Worm (Caenorhabditis elegans) whole organism, L4 larva: Measurements from ENCODE around the gene F10G2.2.

Experiments used
- F10B5.3 ChIP-seq: sonication (generic microtip); optimal IDR thresholded peaks from 2 replicates; lab custom pipeline; 2016; ENCODE audit warnings: mild to moderate bottlenecking, missing genetic modification characterization, missing compliant biosample characterization
- F26F4.8 ChIP-seq: fragments of 200-800 bp; sonication (Bioruptor generic); conservative IDR thresholded peaks from 2 replicates; pipeline ENCODE4 v1.3.6; 2022; ENCODE audit warnings: missing genetic modification characterization, missing compliant biosample characterization
- T26A8.4 ChIP-seq: fragments of 200-800 bp; sonication (Bioruptor generic); IDR thresholded peaks from 2 replicates; pipeline ENCODE4 v1.3.6; 2022; ENCODE audit warnings: missing genetic modification characterization, missing compliant biosample characterization
- Y75B8A.6 ChIP-seq: fragments of 200-800 bp; sonication (Bioruptor generic); IDR thresholded peaks from 2 replicates; pipeline ENCODE4 v1.3.6; 2022; ENCODE audit warnings: missing genetic modification reagents, missing genetic modification characterization, missing compliant biosample characterization
- ZK337.2 ChIP-seq: fragments of 200-800 bp; sonication (Bioruptor generic); IDR thresholded peaks from 2 replicates; pipeline ENCODE4 v1.3.6; 2022; ENCODE audit warnings: missing genetic modification reagents, missing genetic modification characterization, missing compliant biosample characterization
- aha-1 ChIP-seq: fragments of 150-350 bp; peaks from one replicate; lab custom pipeline; 2014; ENCODE audit warnings: missing biosample characterization, missing genetic modification characterization
- ceh-28 ChIP-seq: fragments of 150-350 bp; optimal IDR thresholded peaks from 2 replicates; lab custom pipeline; 2014; ENCODE audit warnings: missing biosample characterization, missing genetic modification reagents, missing genetic modification characterization
- ceh-62 ChIP-seq: sonication (generic microtip); optimal IDR thresholded peaks from 2 replicates; lab custom pipeline; 2017; ENCODE audit warnings: missing biosample characterization, missing genetic modification characterization
- ceh-82 ChIP-seq: sonication (generic microtip); optimal IDR thresholded peaks from 2 replicates; lab custom pipeline; 2017; ENCODE audit warnings: missing biosample characterization, missing genetic modification characterization
- ces-1 ChIP-seq: fragments of 150-350 bp; sonication (generic microtip); optimal IDR thresholded peaks from 4 replicates; lab custom pipeline; 2014; ENCODE audit warnings: missing biosample characterization, missing genetic modification reagents, missing genetic modification characterization
- cey-2 ChIP-seq: sonication (generic microtip); optimal IDR thresholded peaks from 3 replicates; lab custom pipeline; 2017; ENCODE audit warnings: missing genetic modification characterization, mild to moderate bottlenecking, missing compliant biosample characterization, antibody characterized with exemption, borderline replicate concordance; ENCODE audit not compliant: insufficient read depth
- ctbp-1 ChIP-seq: fragments of 200-800 bp; sonication (Bioruptor generic); IDR thresholded peaks from 2 replicates; pipeline ENCODE4 v1.3.6; 2022; ENCODE audit warnings: missing genetic modification reagents, missing genetic modification characterization, missing compliant biosample characterization
- daf-12 ChIP-seq: fragments of 150-350 bp; optimal IDR thresholded peaks from 2 replicates; lab custom pipeline; 2014; ENCODE audit warnings: missing biosample characterization, missing genetic modification reagents, missing genetic modification characterization
- daf-16 ChIP-seq, 3 experiments: sonication (generic microtip); optimal IDR thresholded peaks; 2 replicates each; lab custom pipeline; 2016 to 2017; ENCODE audit warnings: missing genetic modification characterization in 3 of 3, missing genetic modification reagents in 3 of 3, mild to moderate bottlenecking in 2 of 3, missing compliant biosample characterization in 2 of 3, missing biosample characterization in 1 of 3, moderate library complexity in 1 of 3
- dmd-6 ChIP-seq: fragments of 200-800 bp; sonication (Bioruptor generic); IDR thresholded peaks from 2 replicates; pipeline ENCODE4 v1.3.6; 2022; ENCODE audit warnings: missing genetic modification reagents, missing genetic modification characterization, missing compliant biosample characterization
- dve-1 ChIP-seq: sonication (generic microtip); optimal IDR thresholded peaks from 2 replicates; lab custom pipeline; 2017; ENCODE audit warnings: antibody characterized with exemption, mild to moderate bottlenecking, missing genetic modification characterization, missing compliant biosample characterization; ENCODE audit not compliant: insufficient read depth
- egl-43 ChIP-seq: fragments of 200-800 bp; sonication (Bioruptor generic); IDR thresholded peaks from 2 replicates; pipeline ENCODE4 v1.3.6; 2022; ENCODE audit warnings: missing genetic modification reagents, missing genetic modification characterization, missing compliant biosample characterization
- hif-1 ChIP-seq, 2 experiments: sonication (generic microtip); optimal IDR thresholded peaks; 2 replicates each; lab custom pipeline; 2016 to 2017; ENCODE audit warnings: missing compliant biosample characterization in 2 of 2, missing genetic modification characterization in 2 of 2, missing genetic modification reagents in 2 of 2, missing genotype in 2 of 2, mild to moderate bottlenecking in 1 of 2
- hlh-11 ChIP-seq: fragments of 200-800 bp; sonication (Bioruptor generic); optimal IDR thresholded peaks from 2 replicates; lab custom pipeline; 2018; ENCODE audit warnings: mild to moderate bottlenecking, missing genetic modification characterization, missing compliant biosample characterization
- hmg-1.1 ChIP-seq: fragments of 200-800 bp; sonication (Bioruptor generic); IDR thresholded peaks from 2 replicates; pipeline ENCODE4 v1.3.6; 2022; ENCODE audit warnings: missing genetic modification reagents, missing genetic modification characterization, missing compliant biosample characterization
- jun-1 ChIP-seq: fragments of 150-350 bp; optimal IDR thresholded peaks from 2 replicates; lab custom pipeline; 2014; ENCODE audit warnings: missing biosample characterization, missing genetic modification reagents, missing genetic modification characterization
- lim-7 ChIP-seq: fragments of 200-800 bp; sonication (Bioruptor generic); IDR thresholded peaks from 2 replicates; pipeline ENCODE4 v1.3.6; 2022; ENCODE audit warnings: missing genetic modification characterization, missing compliant biosample characterization
- lin-13 ChIP-seq: fragments of 150-350 bp; optimal IDR thresholded peaks from 2 replicates; lab custom pipeline; 2014; ENCODE audit warnings: missing biosample characterization, missing genetic modification reagents, missing genetic modification characterization
- lin-39 ChIP-seq: fragments of 150-350 bp; optimal IDR thresholded peaks from 2 replicates; lab custom pipeline; 2014; ENCODE audit warnings: missing biosample characterization, missing genetic modification reagents, missing genetic modification characterization
- mdt-29 ChIP-seq: fragments of 200-800 bp; sonication (Bioruptor generic); IDR thresholded peaks from 2 replicates; pipeline ENCODE4 v1.3.6; 2022; ENCODE audit warnings: missing genetic modification reagents, missing genetic modification characterization, missing compliant biosample characterization
- mxl-3 ChIP-seq: fragments of 200-800 bp; sonication (Bioruptor generic); optimal IDR thresholded peaks from 2 replicates; lab custom pipeline; 2018; ENCODE audit warnings: mild to moderate bottlenecking, missing genetic modification characterization, missing compliant biosample characterization
- nhr-11 ChIP-seq: fragments of 150-350 bp; optimal IDR thresholded peaks from 2 replicates; lab custom pipeline; 2014; ENCODE audit warnings: missing biosample characterization, missing genetic modification characterization
- nhr-237 ChIP-seq: sonication (generic microtip); optimal IDR thresholded peaks from 2 replicates; lab custom pipeline; 2017; ENCODE audit warnings: missing biosample characterization, missing genetic modification characterization
- nhr-28 ChIP-seq: fragments of 150-350 bp; optimal IDR thresholded peaks from 2 replicates; lab custom pipeline; 2014; ENCODE audit warnings: missing biosample characterization, missing genetic modification characterization
- nhr-42 ChIP-seq: fragments of 200-800 bp; sonication (Bioruptor generic); IDR thresholded peaks from 2 replicates; pipeline ENCODE4 v1.3.6; 2022; ENCODE audit warnings: missing genetic modification characterization, missing compliant biosample characterization
- nhr-6 ChIP-seq: fragments of 150-350 bp; optimal IDR thresholded peaks from 2 replicates; lab custom pipeline; 2014; ENCODE audit warnings: missing biosample characterization, missing genetic modification characterization
- pqm-1 ChIP-seq: sonication (generic microtip); optimal IDR thresholded peaks from 2 replicates; lab custom pipeline; 2017; ENCODE audit warnings: missing biosample characterization, missing genetic modification characterization
- rbr-2 ChIP-seq: sonication (generic microtip); optimal IDR thresholded peaks from 2 replicates; lab custom pipeline; 2016; ENCODE audit warnings: missing genotype, missing genetic modification characterization, missing compliant biosample characterization
- saeg-2 ChIP-seq: fragments of 200-800 bp; sonication (Bioruptor generic); IDR thresholded peaks from 2 replicates; pipeline ENCODE4 v1.3.6; 2022; ENCODE audit warnings: missing genetic modification reagents, missing genetic modification characterization, missing compliant biosample characterization
- sdz-12 ChIP-seq: fragments of 200-800 bp; sonication (Bioruptor generic); optimal IDR thresholded peaks from 2 replicates; lab custom pipeline; 2018; ENCODE audit warnings: mild to moderate bottlenecking, missing genetic modification characterization, missing compliant biosample characterization
- set-16 ChIP-seq: fragments of 200-800 bp; sonication (Bioruptor generic); IDR thresholded peaks from 2 replicates; pipeline ENCODE4 v1.3.6; 2022; ENCODE audit warnings: missing genetic modification reagents, missing genetic modification characterization, missing compliant biosample characterization
- unc-39 ChIP-seq: sonication (generic microtip); optimal IDR thresholded peaks from 2 replicates; lab custom pipeline; 2017; ENCODE audit warnings: missing biosample characterization, missing genetic modification characterization
- unc-62 ChIP-seq, 3 experiments: fragments of 150-350 bp in 1 of 3; sonication (generic microtip); optimal IDR thresholded peaks in 2 of 3; peaks in 1 of 3; 1 replicate in 1 of 3; 2 replicates in 2 of 3; lab custom pipeline; 2014 to 2017; ENCODE audit warnings: missing biosample characterization in 3 of 3, missing genetic modification characterization in 3 of 3, missing genetic modification reagents in 3 of 3, missing genotype in 1 of 3
- zip-11 ChIP-seq: fragments of 200-800 bp; sonication (Bioruptor generic); IDR thresholded peaks from 2 replicates; pipeline ENCODE4 v1.3.6; 2022; ENCODE audit warnings: missing genetic modification characterization, missing compliant biosample characterization
- ztf-7 ChIP-seq: fragments of 150-350 bp; optimal IDR thresholded peaks from 2 replicates; lab custom pipeline; 2014; ENCODE audit warnings: missing biosample characterization, missing genetic modification characterization

F10G2.2 gene

ce11 chrV:7364059-7364458 is 33.1 kb downstream of the F10G2.2 start, which contains the start of gene cyp-35A2:
TSS of gene cyp-35A2 (minus strand) at chrV:7364182.
- TF ChIP-seq F26F4.8 = no peak
- TF ChIP-seq pqm-1 (tag; lab: Kevin White, UChicago) = peak; percentile 52
- TF ChIP-seq rbr-2 (tag; lab: Kevin White, UChicago) = no peak
- TF ChIP-seq Y75B8A.6 (GFP tag; lab: Robert Waterston, UW) = no peak
- no peak for TF ChIP-seq T26A8.4 (GFP tag; lab: Robert Waterston, UW)
- TF ChIP-seq daf-16 (GFP tag; optimal IDR thresholded peaks at IDR 0.05; lab: Kevin White, UChicago) = no peak
- peak; percentile 91 for TF ChIP-seq daf-16 (tag; optimal IDR thresholded peaks at IDR 0.05; lab: Kevin White, UChicago)
- TF ChIP-seq sdz-12 (GFP tag; lab: Kevin White, UChicago) = no peak
- TF ChIP-seq ceh-28 (tag; lab: Kevin White, UChicago) = no peak
- TF ChIP-seq jun-1 (tag; lab: Kevin White, UChicago) = no peak
- no peak for TF ChIP-seq ZK337.2 (GFP tag; lab: Robert Waterston, UW)
- TF ChIP-seq ceh-82 (tag; lab: Kevin White, UChicago) = no peak
- TF ChIP-seq saeg-2 = no peak
- no peak for TF ChIP-seq ces-1
- TF ChIP-seq dmd-6 (GFP tag; lab: Robert Waterston, UW) = peak; percentile 57; the same call in 1 of the 2 replicates
- no peak for TF ChIP-seq daf-12 (tag; lab: Kevin White, UChicago)
- no peak for TF ChIP-seq nhr-42
- TF ChIP-seq lin-39 (tag; lab: Kevin White, UChicago) = no peak
- TF ChIP-seq zip-11 (GFP tag; lab: Robert Waterston, UW) = no peak
- no peak for TF ChIP-seq hmg-1.1
- no peak for TF ChIP-seq nhr-6 (tag; lab: Kevin White, UChicago)
- no peak for TF ChIP-seq lin-13 (GFP tag; lab: Kevin White, UChicago)
- TF ChIP-seq mdt-29 (GFP tag; lab: Robert Waterston, UW) = no peak
- TF ChIP-seq nhr-28 (tag; lab: Kevin White, UChicago) = peak; percentile 71
- TF ChIP-seq ceh-62 (tag; lab: Kevin White, UChicago) = no peak
- no peak for TF ChIP-seq hif-1 (tag; optimal IDR thresholded peaks at IDR 0.05; lab: Kevin White, UChicago)
- TF ChIP-seq mxl-3 (GFP tag; lab: Kevin White, UChicago) = no peak
- no peak for TF ChIP-seq ctbp-1
- TF ChIP-seq egl-43 (GFP tag; lab: Robert Waterston, UW) = no peak
- TF ChIP-seq lim-7 (GFP tag; lab: Robert Waterston, UW) = no peak
- TF ChIP-seq ztf-7 = no peak
- TF ChIP-seq nhr-237 (tag; lab: Kevin White, UChicago) = no peak
- TF ChIP-seq F10B5.3 (tag; lab: Kevin White, UChicago) = no peak
- TF ChIP-seq hlh-11 = peak; percentile 53
- TF ChIP-seq cey-2 = no peak

- TF ChIP-seq nhr-28 (tag; lab: Kevin White, UChicago) = no peak
- peak in 1 of 2 experiments; percentile 90 for TF ChIP-seq daf-16 (GFP tag; optimal IDR thresholded peaks at IDR 0.05; lab: Kevin White, UChicago)
- no peak for TF ChIP-seq daf-16 (tag; optimal IDR thresholded peaks at IDR 0.05; lab: Kevin White, UChicago)
Observed at ce11 chrV:7364951-7365350, 34.0 kb downstream of the F10G2.2 start, which contains the start of gene exc-13. TSS of gene exc-13 (plus strand) at chrV:7365251.

ce11 chrV:7369578-7369977 is 38.6 kb downstream of the F10G2.2 start, which contains the start of gene srj-14:
TSS of gene srj-14 (plus strand) at chrV:7369708.
- peak in 1 of 2 experiments; percentile 93 for TF ChIP-seq unc-62 (GFP tag; optimal IDR thresholded peaks at IDR 0.05 in 1 of 2; lab: Kevin White, UChicago)
- TF ChIP-seq unc-62 (tag; optimal IDR thresholded peaks at IDR 0.05; lab: Kevin White, UChicago) = no peak
- no peak for TF ChIP-seq nhr-237 (tag; lab: Kevin White, UChicago)
- no peak for TF ChIP-seq dve-1 (tag; lab: Kevin White, UChicago)
- no peak for TF ChIP-seq unc-39 (tag; lab: Kevin White, UChicago)
- no peak for TF ChIP-seq nhr-11
- no peak for TF ChIP-seq set-16 (GFP tag; lab: Robert Waterston, UW)
- no peak for TF ChIP-seq aha-1
